Worm (Caenorhabditis elegans): ENCODE results near the gene mec-7.

DNA sequence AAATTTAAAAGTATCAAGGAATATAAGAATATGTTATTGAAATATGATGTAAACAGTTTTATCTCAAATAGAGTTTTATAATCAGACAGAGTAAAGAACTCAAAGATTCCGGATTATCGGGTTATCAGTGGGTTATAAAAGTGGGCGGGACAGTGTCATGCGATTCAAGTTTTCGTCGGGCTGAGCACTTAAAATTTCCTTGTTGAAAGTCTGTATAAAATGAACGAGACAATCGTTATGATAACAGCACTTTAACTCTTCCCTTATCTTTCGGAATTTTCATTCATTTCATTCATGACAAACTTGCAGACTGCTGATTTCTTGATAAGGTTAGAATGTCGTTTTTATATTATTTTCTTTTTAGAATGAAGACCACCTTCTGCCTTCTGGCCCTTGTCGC, 50.9 kb downstream of the mec-7 start, which contains the start of gene spp-14:
- TF ChIP-seq lin-13 (tag; optimal IDR thresholded peaks at IDR 0.05) (no peak), ceh-83 (GFP tag; optimal IDR thresholded peaks at IDR 0.05) (no peak), ces-1 (GFP tag; optimal IDR thresholded peaks at IDR 0.05) (no peak), pha-4 (tag; optimal IDR thresholded peaks at IDR 0.05) (no peak), zip-8 (tag; optimal IDR thresholded peaks at IDR 0.05) (no peak), snpc-4 (tag; optimal IDR thresholded peaks at IDR 0.05) (no peak), lsy-2 (tag; optimal IDR thresholded peaks at IDR 0.05) (no peak), unc-39 (tag; optimal IDR thresholded peaks at IDR 0.05) (no peak), elt-3 (tag; optimal IDR thresholded peaks at IDR 0.05) (no peak), ztf-11 (tag; optimal IDR thresholded peaks at IDR 0.05) (no peak), tbx-8 (GFP tag; optimal IDR thresholded peaks at IDR 0.05) (no peak)

Data from whole organism, mixed stage, embryonic.